Fruit fly (Drosophila melanogaster) whole organism, embryonic: Measurements from ENCODE around the gene Vps29.

Experiments used
- Bgb ChIP-seq: fragments of 200-800 bp; sonication (Bioruptor generic); IDR thresholded peaks from 2 replicates; pipeline ENCODE4 v1.3.6; 2022; ENCODE audit warnings: missing biosample characterization, missing genetic modification characterization; ENCODE audit not compliant: partially characterized antibody
- CG10431 ChIP-seq: fragments of 200-800 bp; sonication (Bioruptor generic); optimal IDR thresholded peaks from 3 replicates; lab custom pipeline; 2018; ENCODE audit warnings: missing biosample characterization, mild to moderate bottlenecking, missing genetic modification characterization
- CG14667 ChIP-seq: fragments of 200-800 bp; sonication (Bioruptor generic); IDR thresholded peaks from 2 replicates; pipeline ENCODE4 v1.3.6; 2022; ENCODE audit warnings: missing biosample characterization, missing genetic modification characterization
- CG14710 ChIP-seq: fragments of 200-800 bp; sonication (Bioruptor generic); optimal IDR thresholded peaks from 3 replicates; lab custom pipeline; 2019; ENCODE audit warnings: missing biosample characterization, mild to moderate bottlenecking, missing genetic modification characterization, moderate library complexity
- CG14965 ChIP-seq: fragments of 200-800 bp; sonication (Bioruptor generic); optimal IDR thresholded peaks from 2 replicates; lab custom pipeline; 2016; ENCODE audit warnings: missing biosample characterization, missing genetic modification characterization, borderline replicate concordance
- CG15514 ChIP-seq: fragments of 200-800 bp; sonication (Bioruptor generic); optimal IDR thresholded peaks from 3 replicates; lab custom pipeline; 2017; ENCODE audit warnings: missing biosample characterization, missing genetic modification characterization, mild to moderate bottlenecking, moderate library complexity, missing genetic modification reagents
- CG1603 ChIP-seq: fragments of 200-800 bp; sonication (Bioruptor generic); optimal IDR thresholded peaks from 2 replicates; lab custom pipeline; 2019; ENCODE audit warnings: missing biosample characterization, mild to moderate bottlenecking, missing genetic modification characterization, moderate library complexity
- CG3163 ChIP-seq: fragments of 200-800 bp; sonication (Bioruptor generic); optimal IDR thresholded peaks from 3 replicates; lab custom pipeline; 2016; ENCODE audit warnings: missing biosample characterization, missing genetic modification characterization
- CG34422 ChIP-seq: fragments of 200-800 bp; sonication (Bioruptor generic); IDR thresholded peaks from 3 replicates; pipeline ENCODE4 v1.3.6; 2022; ENCODE audit warnings: missing biosample characterization, missing genetic modification characterization
- CG3726 ChIP-seq: fragments of 200-800 bp; sonication (Bioruptor generic); IDR thresholded peaks from 3 replicates; pipeline ENCODE4, ENCODE4 v1.3.6; 2022; ENCODE audit warnings: missing biosample characterization, missing genetic modification characterization
- CG4707 ChIP-seq: fragments of 200-800 bp; sonication (Bioruptor generic); optimal IDR thresholded peaks from 2 replicates; lab custom pipeline; 2018; ENCODE audit warnings: missing biosample characterization, mild to moderate bottlenecking, missing genetic modification characterization, moderate library complexity
- CG6654 ChIP-seq: fragments of 200-800 bp; sonication (Bioruptor generic); optimal IDR thresholded peaks from 2 replicates; lab custom pipeline; 2017; ENCODE audit warnings: missing biosample characterization, mild to moderate bottlenecking, missing genetic modification characterization
- CG6791 ChIP-seq: fragments of 200-800 bp; sonication (Bioruptor generic); IDR thresholded peaks from 3 replicates; pipeline ENCODE4 v1.3.6; 2022; ENCODE audit warnings: missing biosample characterization, missing genetic modification characterization; ENCODE audit not compliant: partially characterized antibody
- Dll ChIP-seq: fragments of 200-800 bp; sonication (Bioruptor generic); IDR thresholded peaks from 4 replicates; pipeline ENCODE4 v1.3.6; 2022; ENCODE audit warnings: missing biosample characterization, missing genetic modification characterization; ENCODE audit not compliant: partially characterized antibody
- Doc3 ChIP-seq: fragments of 200-800 bp; sonication (Bioruptor generic); IDR thresholded peaks from 3 replicates; pipeline ENCODE4 v1.3.6; 2022; ENCODE audit warnings: missing biosample characterization, missing genetic modification characterization; ENCODE audit not compliant: partially characterized antibody
- Dref ChIP-seq: fragments of 200-800 bp; sonication (Bioruptor generic); IDR thresholded peaks from 2 replicates; pipeline ENCODE4 v1.3.6; 2022; ENCODE audit warnings: missing biosample characterization, missing genetic modification characterization
- E2f2 ChIP-seq: fragments of 200-800 bp; sonication (Bioruptor generic); IDR thresholded peaks from 2 replicates; pipeline ENCODE4 v1.3.6; 2022; ENCODE audit warnings: missing biosample characterization, missing genetic modification characterization
- ERR ChIP-seq: fragments of 200-800 bp; sonication (Bioruptor generic); optimal IDR thresholded peaks from 2 replicates; lab custom pipeline; 2016; ENCODE audit warnings: missing biosample characterization, missing genetic modification characterization
- Fer1 ChIP-seq: fragments of 200-800 bp; sonication (Bioruptor generic); optimal IDR thresholded peaks from 2 replicates; lab custom pipeline; 2017; ENCODE audit warnings: missing biosample characterization, mild to moderate bottlenecking, missing genetic modification characterization
- Hand ChIP-seq: fragments of 200-800 bp; sonication (Bioruptor generic); optimal IDR thresholded peaks from 2 replicates; lab custom pipeline; 2017; ENCODE audit warnings: mild to moderate bottlenecking, missing biosample characterization, missing genetic modification reagents, missing genetic modification characterization
- Hey ChIP-seq: fragments of 200-800 bp; sonication (Bioruptor generic); optimal IDR thresholded peaks from 3 replicates; lab custom pipeline; 2018; ENCODE audit warnings: missing biosample characterization, mild to moderate bottlenecking, missing genetic modification characterization
- HmgZ ChIP-seq: fragments of 200-800 bp; sonication (Bioruptor generic); optimal IDR thresholded peaks from 2 replicates; lab custom pipeline; 2018; ENCODE audit warnings: missing biosample characterization, mild to moderate bottlenecking, missing genetic modification characterization
- MESR4 ChIP-seq: fragments of 200-800 bp; sonication (Bioruptor generic); optimal IDR thresholded peaks from 2 replicates; lab custom pipeline; 2018; ENCODE audit warnings: missing biosample characterization, mild to moderate bottlenecking, missing genetic modification characterization, moderate library complexity
- Pdp1 ChIP-seq, 2 experiments: fragments of 200-800 bp; sonication (Bioruptor generic); optimal IDR thresholded peaks; 3 replicates each; lab custom pipeline; 2016; ENCODE audit warnings: missing biosample characterization in 2 of 2, missing genetic modification characterization in 2 of 2, mild to moderate bottlenecking in 1 of 2, moderate library complexity in 1 of 2
- Scr ChIP-seq: fragments of 200-800 bp; sonication (Bioruptor generic); IDR thresholded peaks from 2 replicates; pipeline ENCODE4 v1.3.6; 2022; ENCODE audit warnings: missing biosample characterization, missing genetic modification characterization; ENCODE audit not compliant: partially characterized antibody
- Sry-δ ChIP-seq: fragments of 200-800 bp; sonication (Bioruptor generic); optimal IDR thresholded peaks from 2 replicates; lab custom pipeline; 2016; ENCODE audit warnings: missing biosample characterization, missing genetic modification characterization
- amos ChIP-seq: fragments of 200-800 bp; sonication (Bioruptor generic); IDR thresholded peaks from 2 replicates; pipeline ENCODE4 v1.3.6; 2022; ENCODE audit warnings: missing biosample characterization, missing genetic modification characterization; ENCODE audit not compliant: partially characterized antibody
- ato ChIP-seq: fragments of 200-800 bp; sonication (Bioruptor generic); IDR thresholded peaks from 2 replicates; pipeline ENCODE4 v1.3.6; 2022; ENCODE audit warnings: missing biosample characterization, missing genetic modification characterization; ENCODE audit not compliant: partially characterized antibody
- cato ChIP-seq: fragments of 200-800 bp; sonication (Bioruptor generic); optimal IDR thresholded peaks from 2 replicates; lab custom pipeline; 2016; ENCODE audit warnings: missing biosample characterization, missing genetic modification characterization, borderline replicate concordance
- en ChIP-seq: fragments of 200-800 bp; sonication (Bioruptor generic); optimal IDR thresholded peaks from 2 replicates; lab custom pipeline; 2016; ENCODE audit warnings: missing biosample characterization, missing genetic modification characterization
- gcm ChIP-seq: fragments of 200-800 bp; sonication (Bioruptor generic); optimal IDR thresholded peaks from 2 replicates; lab custom pipeline; 2019; ENCODE audit warnings: missing biosample characterization, mild to moderate bottlenecking, missing genetic modification characterization, moderate library complexity
- hb ChIP-seq: fragments of 200-800 bp; sonication (Bioruptor generic); IDR thresholded peaks from 3 replicates; pipeline ENCODE4 v1.3.6; 2022; ENCODE audit warnings: missing biosample characterization, missing genetic modification characterization; ENCODE audit not compliant: partially characterized antibody
- hbn ChIP-seq: fragments of 200-800 bp; sonication (Bioruptor generic); IDR thresholded peaks from 2 replicates; pipeline ENCODE4 v1.3.6; 2022; ENCODE audit warnings: missing biosample characterization, missing genetic modification characterization; ENCODE audit not compliant: partially characterized antibody
- phol ChIP-seq: fragments of 200-800 bp; sonication (Bioruptor generic); optimal IDR thresholded peaks from 3 replicates; lab custom pipeline; 2018; ENCODE audit warnings: missing biosample characterization, mild to moderate bottlenecking, missing genetic modification characterization, moderate library complexity
- pita ChIP-seq: fragments of 200-800 bp; sonication (Bioruptor generic); optimal IDR thresholded peaks from 2 replicates; lab custom pipeline; 2017; ENCODE audit warnings: missing biosample characterization, mild to moderate bottlenecking, missing genetic modification characterization
- slou ChIP-seq: fragments of 200-800 bp; sonication (Bioruptor generic); optimal IDR thresholded peaks from 3 replicates; lab custom pipeline; 2016; ENCODE audit warnings: missing biosample characterization, missing genetic modification characterization
- vnd ChIP-seq: fragments of 200-800 bp; sonication (Bioruptor generic); IDR thresholded peaks from 3 replicates; pipeline ENCODE4 v1.3.6; 2022; ENCODE audit warnings: missing biosample characterization, missing genetic modification characterization; ENCODE audit not compliant: partially characterized antibody

The Vps29 gene

DNA sequence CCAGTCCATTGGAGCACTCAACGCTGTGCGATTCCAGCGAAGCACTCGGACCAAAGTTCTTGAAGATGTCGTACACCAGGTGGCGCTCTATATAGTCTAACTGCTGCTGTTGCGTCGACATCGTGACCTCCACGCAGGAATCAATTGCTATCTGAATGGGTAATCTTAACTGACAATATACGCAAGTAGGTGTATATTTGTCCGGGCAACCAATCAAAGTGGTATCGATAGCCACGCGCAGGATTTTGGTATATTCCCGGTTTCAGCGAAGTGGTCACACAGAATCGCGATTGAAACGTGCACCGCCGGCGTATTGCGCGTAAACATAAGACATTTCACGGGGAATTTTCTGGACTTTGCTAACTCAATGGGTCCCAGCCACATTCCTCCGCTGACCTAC, 33.2 kb downstream of the Vps29 start, which contains the start of the genes CG5126 and Tgt (continued):
- peak; percentile 79 for TF ChIP-seq CG15514
- peak; percentile 70 for TF ChIP-seq E2f2 (GFP tag; lab: Robert Waterston, UW)
- peak; percentile 59 for TF ChIP-seq Scr (GFP tag; lab: Robert Waterston, UW)
- peak; percentile 65; the same call in 1 of the 3 replicates for TF ChIP-seq CG34422
- TF ChIP-seq Fer1 (GFP tag; lab: Kevin White, UChicago): peak; percentile 8
- TF ChIP-seq vnd (GFP tag; lab: Robert Waterston, UW): 0 out of 3 replicates have a peak, but pooled peaks have one; percentile 35
- TF ChIP-seq gcm (GFP tag; lab: Kevin White, UChicago): no peak
- no peak for TF ChIP-seq pita (GFP tag; lab: Kevin White, UChicago)
- peak; percentile 26 for TF ChIP-seq HmgZ (tag; lab: Kevin White, UChicago)
- peak; percentile 5; the same call in 1 of the 2 replicates for TF ChIP-seq ato
- TF ChIP-seq CG14667 (GFP tag; lab: Robert Waterston, UW): no peak
- TF ChIP-seq Doc3 (GFP tag; lab: Robert Waterston, UW): 0 out of 3 replicates have a peak, but pooled peaks have one; percentile 36
- TF ChIP-seq phol (tag; lab: Kevin White, UChicago): no peak
- TF ChIP-seq Hand (GFP tag; lab: Kevin White, UChicago): no peak
- TF ChIP-seq hbn (GFP tag; lab: Robert Waterston, UW): peak; percentile 34; the same call in 1 of the 2 replicates
- no peak for TF ChIP-seq CG14965 (GFP tag; lab: Kevin White, UChicago)
- no peak for TF ChIP-seq CG10431
- TF ChIP-seq CG14710 (tag; lab: Kevin White, UChicago): peak; percentile 8
- TF ChIP-seq cato (GFP tag; lab: Kevin White, UChicago): no peak
- TF ChIP-seq CG1603 (tag; lab: Kevin White, UChicago): no peak
- peak; percentile 69 for TF ChIP-seq Dref (GFP tag; lab: Robert Waterston, UW)
- TF ChIP-seq Dll (GFP tag; lab: Robert Waterston, UW): peak; percentile 68; the same call in 2 of the 4 replicates
- TF ChIP-seq ERR (GFP tag; lab: Kevin White, UChicago): peak; percentile 9
- peak; percentile 56; the same call in 1 of the 3 replicates for TF ChIP-seq CG6791 (GFP tag; lab: Robert Waterston, UW)
- TF ChIP-seq MESR4 (GFP tag; lab: Kevin White, UChicago): peak; percentile 55
- peak; percentile 69; the same call in 1 of the 3 replicates for TF ChIP-seq hb
- TF ChIP-seq Bgb (GFP tag; lab: Robert Waterston, UW): peak; percentile 54; the same call in 1 of the 2 replicates
- no peak for TF ChIP-seq Pdp1 (GFP tag; optimal IDR thresholded peaks at IDR 0.05; lab: Kevin White, UChicago)
- no peak for TF ChIP-seq slou (GFP tag; lab: Kevin White, UChicago)
- TF ChIP-seq Hey (tag; lab: Kevin White, UChicago): peak; percentile 24
- TF ChIP-seq CG6654 (GFP tag; lab: Kevin White, UChicago): no peak
- TF ChIP-seq Sry-δ (GFP tag; lab: Kevin White, UChicago): peak; percentile 54
- TF ChIP-seq amos (GFP tag; lab: Robert Waterston, UW): peak; percentile 67; the same call in 1 of the 2 replicates
- TF ChIP-seq CG4707 (GFP tag; lab: Kevin White, UChicago): no peak
- no peak for TF ChIP-seq en (GFP tag; lab: Kevin White, UChicago)
- TF ChIP-seq CG3726 (GFP tag; lab: Robert Waterston, UW): no peak
- no peak for TF ChIP-seq CG3163 (GFP tag; lab: Kevin White, UChicago)
